Worm (Caenorhabditis elegans): Measurements from ENCODE around the gene chil-15.

DNA sequence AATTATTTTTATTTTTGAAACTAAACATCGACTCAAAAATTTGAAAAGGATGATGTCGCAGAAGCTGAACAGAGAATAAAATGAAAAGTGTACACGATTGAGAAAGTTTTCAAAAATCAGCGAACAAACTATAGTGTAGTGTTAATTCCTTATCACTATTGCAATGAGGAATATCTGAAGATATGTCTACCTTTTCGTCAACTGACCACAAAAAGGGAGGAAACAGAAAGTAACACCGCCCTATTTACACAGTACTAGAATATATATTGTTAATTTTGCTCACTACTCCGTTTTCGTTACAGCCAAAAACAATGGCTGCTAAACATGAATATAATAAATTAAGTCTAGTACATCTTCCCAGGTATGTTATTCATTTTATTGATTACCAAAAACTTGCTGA is 4.5 kb upstream of the chil-15 start, which contains the start of gene chil-18:
- TF ChIP-seq hlh-17 (GFP tag; optimal IDR thresholded peaks at IDR 0.05; ENCODE audit: borderline replicate concordance), result no peak
- TF ChIP-seq snpc-4 (tag; optimal IDR thresholded peaks at IDR 0.05), result no peak
- no peak for TF ChIP-seq nhr-47 (tag; optimal IDR thresholded peaks at IDR 0.05)
- no peak for TF ChIP-seq fkh-10 (GFP tag; optimal IDR thresholded peaks at IDR 0.05)
- no peak for TF ChIP-seq nhr-237 (tag; optimal IDR thresholded peaks at IDR 0.05)
